Worm (Caenorhabditis elegans) whole organism, late embryonic: Measurements from ENCODE around the gene inx-2.

Source experiments
- C08G9.2 ChIP-seq: sonication (generic microtip); optimal IDR thresholded peaks from 2 replicates; lab custom pipeline; 2016; ENCODE audit warnings: mild to moderate bottlenecking, missing genetic modification characterization, moderate library complexity, missing compliant biosample characterization
- F13H6.1 ChIP-seq: sonication (generic microtip); optimal IDR thresholded peaks from 2 replicates; lab custom pipeline; 2016; ENCODE audit warnings: missing genetic modification characterization, missing compliant biosample characterization
- K02D7.2 ChIP-seq: sonication (generic microtip); optimal IDR thresholded peaks from 2 replicates; lab custom pipeline; 2017; ENCODE audit warnings: mild to moderate bottlenecking, missing genetic modification characterization, missing compliant biosample characterization
- K09A11.1 ChIP-seq: sonication (generic microtip); optimal IDR thresholded peaks from 2 replicates; lab custom pipeline; 2017; ENCODE audit warnings: antibody characterized with exemption, mild to moderate bottlenecking, missing genetic modification characterization, missing compliant biosample characterization; ENCODE audit not compliant: insufficient read depth
- Y22D7AL.16 ChIP-seq: sonication (generic microtip); optimal IDR thresholded peaks from 2 replicates; lab custom pipeline; 2016; ENCODE audit warnings: missing genetic modification characterization, missing compliant biosample characterization
- ahr-1 ChIP-seq: sonication (generic microtip); optimal IDR thresholded peaks from 2 replicates; lab custom pipeline; 2016; ENCODE audit warnings: missing genetic modification characterization, missing compliant biosample characterization
- ama-1 ChIP-seq: fragments of 150-350 bp; optimal IDR thresholded peaks from 2 replicates; lab custom pipeline; 2014
- ceh-14 ChIP-seq: sonication (generic microtip); optimal IDR thresholded peaks from 2 replicates; lab custom pipeline; 2016; ENCODE audit warnings: missing genotype, missing genetic modification characterization, missing compliant biosample characterization
- ceh-18 ChIP-seq: sonication (generic microtip); optimal IDR thresholded peaks from 2 replicates; lab custom pipeline; 2016; ENCODE audit warnings: missing genetic modification characterization, missing compliant biosample characterization
- ceh-19 ChIP-seq: fragments of 200-800 bp; sonication (Bioruptor generic); optimal IDR thresholded peaks from 2 replicates; lab custom pipeline; 2018; ENCODE audit warnings: mild to moderate bottlenecking, missing genetic modification characterization, missing compliant biosample characterization
- ceh-2 ChIP-seq: sonication (generic microtip); optimal IDR thresholded peaks from 2 replicates; lab custom pipeline; 2016; ENCODE audit warnings: missing genotype, missing genetic modification characterization, missing compliant biosample characterization
- ceh-24 ChIP-seq: sonication (generic microtip); optimal IDR thresholded peaks from 2 replicates; lab custom pipeline; 2016; ENCODE audit warnings: mild to moderate bottlenecking, missing genetic modification characterization, missing compliant biosample characterization
- ceh-31 ChIP-seq: sonication (generic microtip); optimal IDR thresholded peaks from 2 replicates; lab custom pipeline; 2016; ENCODE audit warnings: missing genetic modification characterization, missing compliant biosample characterization
- ceh-34 ChIP-seq: sonication (generic microtip); optimal IDR thresholded peaks from 2 replicates; lab custom pipeline; 2016; ENCODE audit warnings: mild to moderate bottlenecking, missing genetic modification characterization, missing compliant biosample characterization
- ceh-48 ChIP-seq: sonication (generic microtip); optimal IDR thresholded peaks from 2 replicates; lab custom pipeline; 2016; ENCODE audit warnings: missing genetic modification characterization, inconsistent platforms, missing compliant biosample characterization
- ceh-6 ChIP-seq: fragments of 200-800 bp; sonication (Bioruptor generic); optimal IDR thresholded peaks from 2 replicates; lab custom pipeline; 2018; ENCODE audit warnings: mild to moderate bottlenecking, missing genetic modification characterization, missing compliant biosample characterization
- dmd-4 ChIP-seq: sonication (generic microtip); optimal IDR thresholded peaks from 2 replicates; lab custom pipeline; 2016; ENCODE audit warnings: borderline replicate concordance, missing genetic modification characterization, missing compliant biosample characterization
- dve-1 ChIP-seq: sonication (generic microtip); optimal IDR thresholded peaks from 2 replicates; lab custom pipeline; 2017; ENCODE audit warnings: antibody characterized with exemption, mild to moderate bottlenecking, missing genetic modification characterization, missing compliant biosample characterization
- elt-2 ChIP-seq: sonication (generic microtip); optimal IDR thresholded peaks from 2 replicates; lab custom pipeline; 2016; ENCODE audit warnings: missing genetic modification reagents, missing genetic modification characterization, missing compliant biosample characterization
- elt-4 ChIP-seq: sonication (generic microtip); optimal IDR thresholded peaks from 2 replicates; lab custom pipeline; 2016; ENCODE audit warnings: missing genetic modification characterization, missing compliant biosample characterization
- ets-4 ChIP-seq: sonication (generic microtip); optimal IDR thresholded peaks from 2 replicates; lab custom pipeline; 2016; ENCODE audit warnings: missing genetic modification characterization, missing compliant biosample characterization
- eyg-1 ChIP-seq: sonication (generic microtip); optimal IDR thresholded peaks from 2 replicates; lab custom pipeline; 2016; ENCODE audit warnings: missing genotype, missing genetic modification characterization, missing compliant biosample characterization
- fax-1 ChIP-seq: sonication (generic microtip); optimal IDR thresholded peaks from 2 replicates; lab custom pipeline; 2016; ENCODE audit warnings: missing genotype, missing genetic modification characterization, missing compliant biosample characterization
- fkh-10 ChIP-seq: fragments of 150-350 bp; optimal IDR thresholded peaks from 2 replicates; lab custom pipeline; 2014; ENCODE audit warnings: missing biosample characterization, missing genetic modification reagents, missing genetic modification characterization
- hlh-13 ChIP-seq: fragments of 200-800 bp; sonication (Bioruptor generic); optimal IDR thresholded peaks from 2 replicates; lab custom pipeline; 2018; ENCODE audit warnings: mild to moderate bottlenecking, missing genetic modification characterization, missing compliant biosample characterization
- hlh-30 ChIP-seq: sonication (generic microtip); optimal IDR thresholded peaks from 2 replicates; lab custom pipeline; 2017; ENCODE audit warnings: antibody characterized with exemption, missing genetic modification characterization, missing compliant biosample characterization; ENCODE audit not compliant: insufficient read depth
- hlh-6 ChIP-seq: sonication (generic microtip); optimal IDR thresholded peaks from 2 replicates; lab custom pipeline; 2016; ENCODE audit warnings: missing genotype, missing genetic modification characterization, missing compliant biosample characterization
- hlh-8 ChIP-seq: sonication (generic microtip); optimal IDR thresholded peaks from 2 replicates; lab custom pipeline; 2016; ENCODE audit warnings: missing genotype, missing genetic modification characterization, missing compliant biosample characterization
- nfya-1 ChIP-seq: sonication (generic microtip); optimal IDR thresholded peaks from 2 replicates; lab custom pipeline; 2017; ENCODE audit warnings: missing genetic modification characterization, mild to moderate bottlenecking, missing compliant biosample characterization, antibody characterized with exemption, moderate library complexity
- nhr-232 ChIP-seq: sonication (generic microtip); optimal IDR thresholded peaks from 2 replicates; lab custom pipeline; 2016; ENCODE audit warnings: missing genetic modification characterization, missing compliant biosample characterization
- pat-9 ChIP-seq: fragments of 200-800 bp; sonication (Bioruptor generic); optimal IDR thresholded peaks from 2 replicates; lab custom pipeline; 2018; ENCODE audit warnings: mild to moderate bottlenecking, missing genetic modification characterization, moderate library complexity, missing compliant biosample characterization
- pax-1 ChIP-seq: fragments of 150-350 bp; optimal IDR thresholded peaks from 2 replicates; lab custom pipeline; 2014; ENCODE audit warnings: missing biosample characterization, missing genetic modification characterization
- pha-2 ChIP-seq: sonication (generic microtip); optimal IDR thresholded peaks from 2 replicates; lab custom pipeline; 2017; ENCODE audit warnings: mild to moderate bottlenecking, missing genetic modification characterization, missing compliant biosample characterization
- ref-2 ChIP-seq: sonication (generic microtip); optimal IDR thresholded peaks from 2 replicates; lab custom pipeline; 2016; ENCODE audit warnings: missing genetic modification characterization, missing compliant biosample characterization
- rnt-1 ChIP-seq: sonication (generic microtip); optimal IDR thresholded peaks from 2 replicates; lab custom pipeline; 2016; ENCODE audit warnings: missing genetic modification characterization, missing compliant biosample characterization
- sdc-2 ChIP-seq: sonication (generic microtip); optimal IDR thresholded peaks from 2 replicates; lab custom pipeline; 2016; ENCODE audit warnings: missing genotype, missing genetic modification characterization, missing compliant biosample characterization
- sox-2 ChIP-seq: fragments of 200-800 bp; sonication (Bioruptor generic); IDR thresholded peaks from 2 replicates; pipeline ENCODE4 v1.3.6; 2022; ENCODE audit warnings: missing genetic modification reagents, missing genetic modification characterization, missing compliant biosample characterization
- syd-9 ChIP-seq: sonication (generic microtip); optimal IDR thresholded peaks from 2 replicates; lab custom pipeline; 2016; ENCODE audit warnings: mild to moderate bottlenecking, missing genetic modification characterization, moderate library complexity, missing compliant biosample characterization
- tbx-2 ChIP-seq: sonication (generic microtip); optimal IDR thresholded peaks from 2 replicates; lab custom pipeline; 2016; ENCODE audit warnings: missing genetic modification characterization, missing compliant biosample characterization
- tbx-7 ChIP-seq: sonication (generic microtip); optimal IDR thresholded peaks from 2 replicates; lab custom pipeline; 2016; ENCODE audit warnings: missing genotype, missing genetic modification characterization, missing compliant biosample characterization
- ttx-3 ChIP-seq: sonication (generic microtip); optimal IDR thresholded peaks from 2 replicates; lab custom pipeline; 2016; ENCODE audit warnings: missing genetic modification reagents, missing genetic modification characterization, missing compliant biosample characterization
- unc-42 ChIP-seq: sonication (generic microtip); optimal IDR thresholded peaks from 2 replicates; lab custom pipeline; 2016; ENCODE audit warnings: missing genotype, missing genetic modification characterization, missing compliant biosample characterization
- unc-86 ChIP-seq: sonication (generic microtip); optimal IDR thresholded peaks from 2 replicates; lab custom pipeline; 2016; ENCODE audit warnings: missing genetic modification characterization, missing compliant biosample characterization
- zip-5 ChIP-seq: sonication (generic microtip); optimal IDR thresholded peaks from 2 replicates; lab custom pipeline; 2016; ENCODE audit warnings: missing genetic modification characterization, missing compliant biosample characterization
- ztf-16 ChIP-seq: sonication (generic microtip); optimal IDR thresholded peaks from 2 replicates; lab custom pipeline; 2017; ENCODE audit warnings: missing genetic modification characterization, missing compliant biosample characterization

Gene inx-2

DNA sequence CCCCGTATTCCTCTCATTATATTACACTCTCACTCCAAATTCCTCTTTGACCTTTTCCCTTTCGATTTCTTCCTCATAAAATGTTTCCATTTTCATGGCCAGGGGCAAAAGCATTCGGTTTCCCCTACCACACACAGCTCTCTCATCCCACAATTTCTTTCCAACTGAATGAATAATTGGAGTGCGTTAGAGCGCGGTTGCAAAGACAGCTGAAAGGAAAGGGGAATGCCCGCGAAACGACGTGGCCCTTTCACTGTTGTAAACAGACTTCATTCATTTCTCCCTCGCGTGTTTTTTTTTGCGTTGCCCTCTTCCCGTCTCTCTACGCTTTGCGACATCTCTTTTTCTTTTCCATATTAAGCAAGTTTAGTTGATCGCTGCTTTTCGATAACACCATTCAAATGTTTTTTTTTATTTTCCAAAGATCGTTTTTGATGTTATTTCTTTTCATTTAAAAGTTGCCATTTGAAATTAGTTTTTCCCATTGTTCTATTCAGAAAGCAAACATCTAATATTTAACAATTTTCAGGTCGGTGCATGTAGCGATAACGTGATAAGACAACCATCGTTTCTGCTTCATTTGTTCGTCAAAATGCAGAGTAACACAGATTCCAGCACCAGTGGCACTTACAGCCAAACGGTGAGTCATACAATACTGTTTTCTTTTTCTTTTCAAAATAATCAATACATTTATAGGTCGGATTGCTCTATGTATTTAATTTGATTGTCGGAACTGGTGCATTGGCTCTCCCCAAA lies 34.0 kb downstream of the inx-2 start, which contains the start of gene C03A3.2 (continued):
- no peak for TF ChIP-seq sox-2
- TF ChIP-seq elt-4 (tag; lab: Kevin White, UChicago): no peak
- no peak for TF ChIP-seq syd-9 (tag; lab: Kevin White, UChicago)
- no peak for TF ChIP-seq hlh-13 (GFP tag; lab: Kevin White, UChicago)
- TF ChIP-seq eyg-1 (tag; lab: Kevin White, UChicago): no peak
- TF ChIP-seq ets-4: no peak
- no peak for TF ChIP-seq Y22D7AL.16 (tag; lab: Kevin White, UChicago)
- no peak for TF ChIP-seq ceh-19 (GFP tag; lab: Kevin White, UChicago)
- no peak for TF ChIP-seq ahr-1 (tag; lab: Kevin White, UChicago)
- no peak for TF ChIP-seq dve-1 (tag; lab: Kevin White, UChicago)
- no peak for TF ChIP-seq pat-9 (tag; lab: Kevin White, UChicago)
- TF ChIP-seq ztf-16: no peak
- peak; percentile 77 for TF ChIP-seq nfya-1 (tag; lab: Kevin White, UChicago)
- no peak for TF ChIP-seq dmd-4 (tag; lab: Kevin White, UChicago)
- TF ChIP-seq ref-2: peak; percentile 2
- no peak for TF ChIP-seq pax-1 (tag; lab: Kevin White, UChicago)
- no peak for TF ChIP-seq zip-5
- TF ChIP-seq ceh-18 (tag; lab: Kevin White, UChicago): peak; percentile 81
- no peak for TF ChIP-seq sdc-2 (tag; lab: Kevin White, UChicago)
- no peak for TF ChIP-seq fkh-10 (GFP tag; lab: Kevin White, UChicago)
- TF ChIP-seq pha-2: no peak
- TF ChIP-seq hlh-6 (tag; lab: Kevin White, UChicago): no peak
- peak; percentile 20 for TF ChIP-seq rnt-1 (tag; lab: Kevin White, UChicago)
- no peak for TF ChIP-seq F13H6.1 (tag; lab: Kevin White, UChicago)
- no peak for TF ChIP-seq ama-1 (lab: Kevin White, UChicago)

DNA sequence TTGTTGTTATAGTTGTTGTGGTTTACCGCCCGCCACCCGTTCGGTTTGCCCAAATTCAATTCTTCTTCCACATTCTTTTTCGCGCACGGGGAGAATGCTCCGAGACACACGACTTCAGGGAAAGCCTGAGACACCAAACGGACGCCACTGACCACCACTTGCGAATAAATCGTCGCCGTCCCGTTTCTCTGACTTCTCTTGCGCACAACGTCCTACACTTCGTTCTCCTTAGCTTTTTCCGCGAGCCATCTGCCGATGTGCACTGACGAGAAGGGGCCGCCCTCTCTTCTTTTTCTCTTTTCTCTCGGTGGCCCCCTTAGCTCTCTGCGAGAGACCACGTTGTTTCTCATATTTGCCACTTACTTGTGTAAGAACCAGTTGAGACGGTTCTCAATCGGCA lies 39.5 kb downstream of the inx-2 start, which contains the start of gene C03A3.1:
TSS of gene C03A3.1 (plus strand) at position 291 of the 400 bp plus-strand sequence.
- TF ChIP-seq ref-2: peak; percentile 16
- peak; percentile 52 for TF ChIP-seq C08G9.2 (tag; lab: Kevin White, UChicago)
- TF ChIP-seq syd-9 (tag; lab: Kevin White, UChicago): peak; percentile 65
- peak; percentile 1 for TF ChIP-seq ceh-18 (tag; lab: Kevin White, UChicago)
- TF ChIP-seq unc-86: no peak
- TF ChIP-seq ceh-31: peak; percentile 75
- peak; percentile 12 for TF ChIP-seq F13H6.1 (tag; lab: Kevin White, UChicago)
- TF ChIP-seq rnt-1 (tag; lab: Kevin White, UChicago): peak; percentile 49
- TF ChIP-seq sdc-2 (tag; lab: Kevin White, UChicago): peak; percentile 69
- TF ChIP-seq ceh-2: peak; percentile 12
- peak; percentile 38 for TF ChIP-seq ceh-14
- peak; percentile 3 for TF ChIP-seq nhr-232 (tag; lab: Kevin White, UChicago)
- TF ChIP-seq Y22D7AL.16 (tag; lab: Kevin White, UChicago): no peak
- TF ChIP-seq fax-1 (tag; lab: Kevin White, UChicago): peak; percentile 11
- peak; percentile 58 for TF ChIP-seq hlh-6 (tag; lab: Kevin White, UChicago)
- TF ChIP-seq tbx-7 (tag; lab: Kevin White, UChicago): no peak
- TF ChIP-seq zip-5: no peak
- TF ChIP-seq ceh-19 (GFP tag; lab: Kevin White, UChicago): peak; percentile 39
- no peak for TF ChIP-seq elt-4 (tag; lab: Kevin White, UChicago)
- peak; percentile 33 for TF ChIP-seq hlh-8 (tag; lab: Kevin White, UChicago)
- peak; percentile 77 for TF ChIP-seq ceh-34 (tag; lab: Kevin White, UChicago)
- peak; percentile 49 for TF ChIP-seq tbx-2 (tag; lab: Kevin White, UChicago)
- peak; percentile 51 for TF ChIP-seq unc-42 (tag; lab: Kevin White, UChicago)

DNA sequence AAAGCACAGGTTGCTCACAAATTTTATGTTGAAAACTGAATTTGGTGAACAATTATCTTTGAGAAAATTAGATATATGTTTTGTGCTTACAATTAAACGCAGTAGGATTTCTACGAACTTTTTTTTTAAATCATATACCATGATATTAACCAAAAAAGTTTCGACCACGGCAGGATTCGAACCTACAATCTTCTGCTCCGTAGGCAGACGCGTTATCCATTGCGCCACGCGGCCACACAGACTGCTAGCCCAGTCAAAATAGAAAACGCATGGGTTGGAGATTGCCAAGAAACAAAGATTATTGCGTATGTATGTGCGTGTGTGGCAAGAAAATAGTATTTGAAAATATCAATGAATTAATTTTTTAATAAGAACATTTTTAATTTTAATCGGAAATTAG lies 44.1 kb downstream of the inx-2 start:
- TF ChIP-seq unc-86: peak; percentile 30
- no peak for TF ChIP-seq hlh-30 (tag; lab: Kevin White, UChicago)
- peak; percentile 33 for TF ChIP-seq K09A11.1 (tag; lab: Kevin White, UChicago)
- TF ChIP-seq ttx-3 (tag; lab: Kevin White, UChicago): peak; percentile 55
- no peak for TF ChIP-seq hlh-8 (tag; lab: Kevin White, UChicago)
- peak; percentile 60 for TF ChIP-seq K02D7.2 (tag; lab: Kevin White, UChicago)
- no peak for TF ChIP-seq dmd-4 (tag; lab: Kevin White, UChicago)
- TF ChIP-seq unc-42 (tag; lab: Kevin White, UChicago): no peak
- TF ChIP-seq ceh-6 (GFP tag; lab: Kevin White, UChicago): peak; percentile 68
- no peak for TF ChIP-seq elt-4 (tag; lab: Kevin White, UChicago)
- peak; percentile 24 for TF ChIP-seq hlh-13 (GFP tag; lab: Kevin White, UChicago)
- TF ChIP-seq ceh-24 (tag; lab: Kevin White, UChicago): peak; percentile 5
- TF ChIP-seq syd-9 (tag; lab: Kevin White, UChicago): peak; percentile 31
- no peak for TF ChIP-seq dve-1 (tag; lab: Kevin White, UChicago)
- no peak for TF ChIP-seq ahr-1 (tag; lab: Kevin White, UChicago)
- TF ChIP-seq ceh-48 (tag; lab: Kevin White, UChicago): no peak
- TF ChIP-seq tbx-2 (tag; lab: Kevin White, UChicago): peak; percentile 34
- TF ChIP-seq elt-2 (tag; lab: Kevin White, UChicago): peak; percentile 74
- peak; percentile 51 for TF ChIP-seq ztf-16
- peak; percentile 42 for TF ChIP-seq fax-1 (tag; lab: Kevin White, UChicago)
